Fruit fly (Drosophila melanogaster) whole organism, embryonic: ENCODE results near the gene CG13247.

Experiments used
- Antp ChIP-seq: fragments of 200-800 bp; sonication (Bioruptor generic); optimal IDR thresholded peaks from 3 replicates; lab custom pipeline; 2016; ENCODE audit warnings: missing biosample characterization, missing genetic modification characterization
- Asciz ChIP-seq: fragments of 200-800 bp; sonication (Bioruptor generic); optimal IDR thresholded peaks from 2 replicates; lab custom pipeline; 2017; ENCODE audit warnings: missing biosample characterization, mild to moderate bottlenecking, missing genetic modification characterization, missing genetic modification reagents
- CG12299 ChIP-seq: fragments of 200-800 bp; sonication (Bioruptor generic); optimal IDR thresholded peaks from 2 replicates; lab custom pipeline; 2018; ENCODE audit warnings: missing biosample characterization, mild to moderate bottlenecking, missing genetic modification characterization
- CG12769 ChIP-seq: fragments of 200-800 bp; sonication (Bioruptor generic); optimal IDR thresholded peaks from 2 replicates; lab custom pipeline; 2019; ENCODE audit warnings: missing biosample characterization, mild to moderate bottlenecking, missing genetic modification characterization, moderate library complexity
- CG13123 ChIP-seq: fragments of 200-800 bp; sonication (Bioruptor generic); optimal IDR thresholded peaks from 2 replicates; lab custom pipeline; 2016; ENCODE audit warnings: missing biosample characterization, missing genetic modification characterization
- CG15011 ChIP-seq: fragments of 200-800 bp; sonication (Bioruptor generic); optimal IDR thresholded peaks from 3 replicates; lab custom pipeline; 2018; ENCODE audit warnings: missing biosample characterization, mild to moderate bottlenecking, missing genetic modification characterization
- CG1647 ChIP-seq: fragments of 200-800 bp; sonication (Bioruptor generic); optimal IDR thresholded peaks from 3 replicates; lab custom pipeline; 2016; ENCODE audit warnings: missing biosample characterization, missing genetic modification characterization
- CG16815 ChIP-seq: fragments of 200-800 bp; sonication (Bioruptor generic); optimal IDR thresholded peaks from 3 replicates; lab custom pipeline; 2017; ENCODE audit warnings: missing biosample characterization, mild to moderate bottlenecking, missing genetic modification characterization
- CG16863 ChIP-seq: fragments of 200-800 bp; sonication (Bioruptor generic); optimal IDR thresholded peaks from 3 replicates; lab custom pipeline; 2016; ENCODE audit warnings: missing biosample characterization, missing genetic modification characterization
- CG17359 ChIP-seq: fragments of 200-800 bp; sonication (Bioruptor generic); optimal IDR thresholded peaks from 3 replicates; lab custom pipeline; 2018; ENCODE audit warnings: missing biosample characterization, mild to moderate bottlenecking, missing genetic modification characterization, moderate library complexity
- CG17361 ChIP-seq: fragments of 200-800 bp; sonication (Bioruptor generic); IDR thresholded peaks from 3 replicates; pipeline ENCODE4 v1.3.6; 2022; ENCODE audit warnings: missing biosample characterization, missing genetic modification characterization
- CG17568 ChIP-seq: fragments of 200-800 bp; sonication (Bioruptor generic); optimal IDR thresholded peaks from 2 replicates; lab custom pipeline; 2018; ENCODE audit warnings: missing biosample characterization, mild to moderate bottlenecking, missing genetic modification characterization, moderate library complexity
- CG2202 ChIP-seq: fragments of 200-800 bp; sonication (Bioruptor generic); optimal IDR thresholded peaks from 2 replicates; lab custom pipeline; 2018; ENCODE audit warnings: missing biosample characterization, mild to moderate bottlenecking, missing genetic modification characterization
- CG30403 ChIP-seq: fragments of 200-800 bp; sonication (Bioruptor generic); optimal IDR thresholded peaks from 3 replicates; lab custom pipeline; 2016; ENCODE audit warnings: missing biosample characterization, missing genetic modification characterization
- CG34422 ChIP-seq: fragments of 200-800 bp; sonication (Bioruptor generic); IDR thresholded peaks from 3 replicates; pipeline ENCODE4 v1.3.6; 2022; ENCODE audit warnings: missing biosample characterization, missing genetic modification characterization
- CG3726 ChIP-seq: fragments of 200-800 bp; sonication (Bioruptor generic); IDR thresholded peaks from 3 replicates; pipeline ENCODE4, ENCODE4 v1.3.6; 2022; ENCODE audit warnings: missing biosample characterization, missing genetic modification characterization
- CG5180 ChIP-seq: fragments of 200-800 bp; sonication (Bioruptor generic); optimal IDR thresholded peaks from 3 replicates; lab custom pipeline; 2017; ENCODE audit warnings: missing biosample characterization, missing genetic modification characterization, mild to moderate bottlenecking, moderate library complexity, missing genetic modification reagents
- CG8089 ChIP-seq: fragments of 200-800 bp; sonication (Bioruptor generic); optimal IDR thresholded peaks from 3 replicates; lab custom pipeline; 2016; ENCODE audit warnings: missing biosample characterization, missing genetic modification characterization
- CG8388 ChIP-seq: fragments of 200-800 bp; sonication (Bioruptor generic); optimal IDR thresholded peaks from 2 replicates; lab custom pipeline; 2019; ENCODE audit warnings: missing biosample characterization, mild to moderate bottlenecking, missing genetic modification characterization, moderate library complexity
- CkIIα-i1 ChIP-seq: fragments of 200-800 bp; sonication (Bioruptor generic); IDR thresholded peaks from 2 replicates; pipeline ENCODE4 v1.3.6; 2022; ENCODE audit warnings: missing biosample characterization, missing genetic modification characterization
- D19A ChIP-seq: fragments of 200-800 bp; optimal IDR thresholded peaks from 3 replicates; lab custom pipeline; 2019; ENCODE audit warnings: missing biosample characterization, mild to moderate bottlenecking, missing genetic modification characterization, moderate library complexity
- D19B ChIP-seq: fragments of 200-800 bp; sonication (Bioruptor generic); optimal IDR thresholded peaks from 2 replicates; lab custom pipeline; 2017; ENCODE audit warnings: missing biosample characterization, mild to moderate bottlenecking, missing genetic modification characterization
- Dref ChIP-seq: fragments of 200-800 bp; sonication (Bioruptor generic); IDR thresholded peaks from 2 replicates; pipeline ENCODE4 v1.3.6; 2022; ENCODE audit warnings: missing biosample characterization, missing genetic modification characterization
- HmgZ ChIP-seq: fragments of 200-800 bp; sonication (Bioruptor generic); optimal IDR thresholded peaks from 2 replicates; lab custom pipeline; 2018; ENCODE audit warnings: missing biosample characterization, mild to moderate bottlenecking, missing genetic modification characterization
- Hmr ChIP-seq: fragments of 200-800 bp; sonication (Bioruptor generic); optimal IDR thresholded peaks from 3 replicates; lab custom pipeline; 2017; ENCODE audit warnings: mild to moderate bottlenecking, missing biosample characterization, missing genetic modification reagents, missing genetic modification characterization
- Hmx ChIP-seq: fragments of 200-800 bp; sonication (Bioruptor generic); optimal IDR thresholded peaks from 2 replicates; lab custom pipeline; 2016; ENCODE audit warnings: missing biosample characterization, missing genetic modification characterization
- Hr78 ChIP-seq, 2 experiments: fragments of 200-800 bp in 1 of 2; fragments of >200 bp in 1 of 2; sonication (Bioruptor generic) in 1 of 2; optimal IDR thresholded peaks; 2 replicates each; lab custom pipeline; 2017 to 2019; ENCODE audit warnings: missing biosample characterization in 2 of 2, missing genetic modification characterization in 2 of 2, mild to moderate bottlenecking in 1 of 2, moderate library complexity in 1 of 2
- Med ChIP-seq: fragments of 200-800 bp; sonication (Bioruptor generic); peaks from one replicate; lab custom pipeline; 2016; ENCODE audit warnings: missing biosample characterization, missing genetic modification characterization, mild to moderate bottlenecking, inconsistent platforms, moderate library complexity
- Nf-YA ChIP-seq: fragments of 200-800 bp; sonication (Bioruptor generic); IDR thresholded peaks from 2 replicates; pipeline ENCODE4 v1.3.6; 2022; ENCODE audit warnings: missing biosample characterization, missing genetic modification characterization
- al ChIP-seq: fragments of 200-800 bp; sonication (Bioruptor generic); IDR thresholded peaks from 2 replicates; pipeline ENCODE4 v1.3.6; 2022; ENCODE audit warnings: missing biosample characterization, missing genetic modification characterization
- ara ChIP-seq: fragments of 200-800 bp; sonication (Bioruptor generic); IDR thresholded peaks from 2 replicates; pipeline ENCODE4 v1.3.6; 2022; ENCODE audit warnings: missing biosample characterization, missing genetic modification characterization
- bab2 ChIP-seq: fragments of 200-800 bp; sonication (Bioruptor generic); optimal IDR thresholded peaks from 2 replicates; lab custom pipeline; 2016; ENCODE audit warnings: missing biosample characterization, missing genetic modification characterization
- bowl ChIP-seq: fragments of 200-800 bp; sonication (Bioruptor generic); IDR thresholded peaks from 2 replicates; pipeline ENCODE4 v1.3.6; 2022; ENCODE audit warnings: missing biosample characterization, missing genetic modification characterization
- cato ChIP-seq: fragments of 200-800 bp; sonication (Bioruptor generic); optimal IDR thresholded peaks from 2 replicates; lab custom pipeline; 2016; ENCODE audit warnings: missing biosample characterization, missing genetic modification characterization, borderline replicate concordance
- cg ChIP-seq: fragments of 200-800 bp; sonication (Bioruptor generic); optimal IDR thresholded peaks from 3 replicates; lab custom pipeline; 2019; ENCODE audit warnings: missing biosample characterization, mild to moderate bottlenecking, missing genetic modification characterization, moderate library complexity
- cwo ChIP-seq: fragments of 200-800 bp; sonication (Bioruptor generic); optimal IDR thresholded peaks from 3 replicates; lab custom pipeline; 2017; ENCODE audit warnings: missing biosample characterization, missing genetic modification characterization, mild to moderate bottlenecking, moderate library complexity, missing genetic modification reagents
- danr ChIP-seq: fragments of 200-800 bp; sonication (Bioruptor generic); IDR thresholded peaks from 2 replicates; pipeline ENCODE4 v1.3.6; 2022; ENCODE audit warnings: missing biosample characterization, missing genetic modification characterization
- dm ChIP-seq: fragments of 200-800 bp; sonication (Bioruptor generic); optimal IDR thresholded peaks from 3 replicates; lab custom pipeline; 2016; ENCODE audit warnings: missing biosample characterization, missing genetic modification characterization
- dmrt11E ChIP-seq: fragments of 200-800 bp; sonication (Bioruptor generic); optimal IDR thresholded peaks from 3 replicates; lab custom pipeline; 2018; ENCODE audit warnings: missing biosample characterization, mild to moderate bottlenecking, missing genetic modification characterization, moderate library complexity
- gt ChIP-seq: fragments of 200-800 bp; sonication (Bioruptor generic); IDR thresholded peaks from 2 replicates; pipeline ENCODE4 v1.3.6; 2022; ENCODE audit warnings: missing biosample characterization, missing genetic modification characterization
- luna ChIP-seq: fragments of 200-800 bp; sonication (Bioruptor generic); optimal IDR thresholded peaks from 2 replicates; lab custom pipeline; 2016; ENCODE audit warnings: missing biosample characterization, missing genetic modification characterization
- pb ChIP-seq: fragments of 200-800 bp; sonication (Bioruptor generic); optimal IDR thresholded peaks from 3 replicates; lab custom pipeline; 2016; ENCODE audit warnings: missing biosample characterization, missing genetic modification characterization
- prd ChIP-seq, 3 experiments: fragments of >200 bp in 2 of 3; fragments of 200-800 bp in 1 of 3; sonication (Bioruptor generic) in 1 of 3; optimal IDR thresholded peaks in 2 of 3; IDR thresholded peaks in 1 of 3; 2 replicates in 2 of 3; 3 replicates in 1 of 3; pipeline versions ENCODE4 v1.3.6 to Lab custom; 2017 to 2022; ENCODE audit warnings: missing biosample characterization in 1 of 3, missing genetic modification characterization in 1 of 3
- repo ChIP-seq: fragments of 200-800 bp; sonication (Bioruptor generic); optimal IDR thresholded peaks from 2 replicates; lab custom pipeline; 2016; ENCODE audit warnings: missing biosample characterization, missing genetic modification characterization
- run ChIP-seq: fragments of 200-800 bp; sonication (Bioruptor generic); optimal IDR thresholded peaks from 3 replicates; lab custom pipeline; 2018; ENCODE audit warnings: missing biosample characterization, mild to moderate bottlenecking, missing genetic modification characterization
- sens-2 ChIP-seq: fragments of 200-800 bp; sonication (Bioruptor generic); IDR thresholded peaks from 2 replicates; pipeline ENCODE4 v1.3.6; 2022; ENCODE audit warnings: missing biosample characterization, missing genetic modification characterization
- slou ChIP-seq: fragments of 200-800 bp; sonication (Bioruptor generic); optimal IDR thresholded peaks from 3 replicates; lab custom pipeline; 2016; ENCODE audit warnings: missing biosample characterization, missing genetic modification characterization
- sug ChIP-seq: fragments of 200-800 bp; optimal IDR thresholded peaks from 2 replicates; lab custom pipeline; 2019; ENCODE audit warnings: missing biosample characterization, mild to moderate bottlenecking, missing genetic modification characterization, moderate library complexity
- vnd ChIP-seq: fragments of 200-800 bp; sonication (Bioruptor generic); IDR thresholded peaks from 3 replicates; pipeline ENCODE4 v1.3.6; 2022; ENCODE audit warnings: missing biosample characterization, missing genetic modification characterization; ENCODE audit not compliant: partially characterized antibody
- wek ChIP-seq: fragments of 200-800 bp; sonication (Bioruptor generic); optimal IDR thresholded peaks from 3 replicates; lab custom pipeline; 2018; ENCODE audit warnings: missing biosample characterization, mild to moderate bottlenecking, missing genetic modification characterization, moderate library complexity
- yki ChIP-seq: fragments of >200 bp; optimal IDR thresholded peaks from 3 replicates; lab custom pipeline; 2018
- zfh1 ChIP-seq: fragments of 200-800 bp; sonication (Bioruptor generic); IDR thresholded peaks from 3 replicates; pipeline ENCODE4 v1.3.6; 2022; ENCODE audit warnings: missing biosample characterization, missing genetic modification characterization

CG13247 gene

dm6 chr3L:20385969-20386370 is 15.9 kb downstream of the CG13247 start:
- peak; percentile 23 for TF ChIP-seq Hmr
- TF ChIP-seq CG16815 (GFP tag; lab: Kevin White, UChicago), result no peak
- no peak for TF ChIP-seq CG8388 (GFP tag; lab: Kevin White, UChicago)
- TF ChIP-seq dm, result no peak
- no peak for TF ChIP-seq CG17361 (GFP tag; lab: Robert Waterston, UW)
- TF ChIP-seq CG34422 (GFP tag; lab: Robert Waterston, UW), result no peak
- TF ChIP-seq dmrt11E (tag; lab: Kevin White, UChicago), result no peak
- no peak for TF ChIP-seq slou
- no peak for TF ChIP-seq CG17568 (GFP tag; lab: Kevin White, UChicago)
- TF ChIP-seq HmgZ (tag; lab: Kevin White, UChicago), result no peak
- TF ChIP-seq Hmx (GFP tag; lab: Kevin White, UChicago), result no peak
- TF ChIP-seq repo, result no peak
- TF ChIP-seq CG8089 (GFP tag; lab: Kevin White, UChicago), result no peak
- TF ChIP-seq CG30403, result no peak
- peak; percentile 72 for TF ChIP-seq Med (GFP tag; lab: Kevin White, UChicago)
- no peak for TF ChIP-seq zfh1 (GFP tag; lab: Robert Waterston, UW)
- TF ChIP-seq Asciz, result no peak
- no peak for TF ChIP-seq CG15011 (GFP tag; lab: Kevin White, UChicago)
- TF ChIP-seq yki (lab: Kevin White, UChicago), result no peak
- no peak for TF ChIP-seq bab2 (GFP tag; lab: Kevin White, UChicago)
- TF ChIP-seq cwo (GFP tag; lab: Kevin White, UChicago), result peak; percentile 16
- TF ChIP-seq Nf-YA (GFP tag; lab: Robert Waterston, UW), result no peak
- TF ChIP-seq vnd (GFP tag; lab: Robert Waterston, UW), result no peak
- TF ChIP-seq run (tag; lab: Kevin White, UChicago), result no peak
- no peak for TF ChIP-seq CG3726 (GFP tag; lab: Robert Waterston, UW)
- TF ChIP-seq bowl (GFP tag; lab: Robert Waterston, UW), result no peak
- no peak for TF ChIP-seq wek (GFP tag; lab: Kevin White, UChicago)
- no peak for TF ChIP-seq CG2202 (tag; lab: Kevin White, UChicago)
- no peak for TF ChIP-seq sug
- peak; percentile 89 for TF ChIP-seq CG5180 (GFP tag; lab: Kevin White, UChicago)
- TF ChIP-seq D19B, result no peak
- no peak for TF ChIP-seq pb (GFP tag; lab: Kevin White, UChicago)
- 0 out of 2 replicates have a peak, but pooled peaks have one; percentile 15 for TF ChIP-seq Dref (GFP tag; lab: Robert Waterston, UW)
- no peak for TF ChIP-seq D19A (tag; lab: Kevin White, UChicago)
- peak; percentile 53 for TF ChIP-seq cg (GFP tag; lab: Kevin White, UChicago)
- no peak for TF ChIP-seq CG13123 (GFP tag; lab: Kevin White, UChicago)
- no peak for TF ChIP-seq sens-2 (GFP tag; lab: Robert Waterston, UW)
- TF ChIP-seq CG12299 (tag; lab: Kevin White, UChicago), result no peak
- TF ChIP-seq CG1647, result no peak
- no peak for TF ChIP-seq CG17359 (tag; lab: Kevin White, UChicago)
- TF ChIP-seq CkIIα-i1, result no peak
- no peak for TF ChIP-seq luna (GFP tag; lab: Kevin White, UChicago)
- TF ChIP-seq CG16863 (GFP tag; lab: Kevin White, UChicago), result no peak
- TF ChIP-seq al (GFP tag; lab: Robert Waterston, UW), result no peak
- no peak for TF ChIP-seq Antp
- TF ChIP-seq cato, result no peak
- peak in 1 of 2 experiments; percentile 83 for TF ChIP-seq Hr78 (GFP tag; optimal IDR thresholded peaks at IDR 0.05; lab: Kevin White, UChicago)
- TF ChIP-seq gt (GFP tag; lab: Robert Waterston, UW), result no peak
- peak; percentile 81 for TF ChIP-seq CG12769 (tag; lab: Kevin White, UChicago)
- no peak for TF ChIP-seq prd (optimal IDR thresholded peaks at IDR 0.05; lab: Kevin White, UChicago)
- TF ChIP-seq prd (GFP tag; IDR thresholded peaks at IDR 0.05; lab: Robert Waterston, UW), result no peak
- no peak for TF ChIP-seq danr
- no peak for TF ChIP-seq ara (GFP tag; lab: Robert Waterston, UW)
